Fruit fly (Drosophila melanogaster): ENCODE results near the gene CG34043.

Gene CG34043

dm6 chr2L:10231092-10231494, 49.6 kb downstream of the CG34043 start (continued):
- TF ChIP-seq ken (GFP tag; IDR thresholded peaks at IDR 0.05) (no peak), CG17359 (tag; optimal IDR thresholded peaks at IDR 0.05) (peak; percentile 34), esg (GFP tag; conservative IDR thresholded peaks at IDR 0.05) (0 out of 2 replicates have a peak, but pooled peaks have one; percentile 12), Ada2b (GFP tag; IDR thresholded peaks at IDR 0.05) (no peak; the same call in 1 of the 2 replicates), sug (tag; optimal IDR thresholded peaks at IDR 0.05) (no peak), CG18262 (tag; optimal IDR thresholded peaks at IDR 0.05) (peak; percentile 11), bsh (GFP tag; optimal IDR thresholded peaks at IDR 0.05) (peak in 1 of 2 experiments; percentile 23), CG16779 (GFP tag; IDR thresholded peaks at IDR 0.05) (no peak), Doc2 (GFP tag; IDR thresholded peaks at IDR 0.05) (no peak), shn (GFP tag; optimal IDR thresholded peaks at IDR 0.05) (peak; percentile 40), CG8924 (tag; optimal IDR thresholded peaks at IDR 0.05) (peak; percentile 44), dpn (GFP tag; optimal IDR thresholded peaks at IDR 0.05) (peak; percentile 25 to 32), CG43689 (GFP tag; IDR thresholded peaks at IDR 0.05) (no peak), CG2875 (GFP tag; optimal IDR thresholded peaks at IDR 0.05) (peak; percentile 17), br (optimal IDR thresholded peaks at IDR 0.05) (no peak), so (GFP tag; IDR thresholded peaks at IDR 0.05) (0 out of 3 replicates have a peak, but pooled peaks have one; percentile 25), HLHmδ (GFP tag; optimal IDR thresholded peaks at IDR 0.05) (no peak), seq (GFP tag; IDR thresholded peaks at IDR 0.05) (no peak), CG3281 (GFP tag; optimal IDR thresholded peaks at IDR 0.05) (peak; percentile 36), ro (GFP tag; IDR thresholded peaks at IDR 0.05) (no peak), CG12659 (GFP tag; optimal IDR thresholded peaks at IDR 0.05) (peak; percentile 25), CG1603 (tag; optimal IDR thresholded peaks at IDR 0.05) (no peak), sob (GFP tag; IDR thresholded peaks at IDR 0.05) (0 out of 2 replicates have a peak, but pooled peaks have one; percentile 9), Usf (GFP tag; optimal IDR thresholded peaks at IDR 0.05) (no peak), sc (optimal IDR thresholded peaks at IDR 0.05) (no peak), sc (GFP tag; optimal IDR thresholded peaks at IDR 0.05) (no peak), BtbVII (GFP tag; optimal IDR thresholded peaks at IDR 0.05) (peak; percentile 58), CG8089 (GFP tag; optimal IDR thresholded peaks at IDR 0.05) (peak; percentile 95), CG10543 (GFP tag; optimal IDR thresholded peaks at IDR 0.05) (no peak), CG2129 (GFP tag; IDR thresholded peaks at IDR 0.05; ENCODE audit: partially characterized antibody) (no peak), NK7.1 (GFP tag; optimal IDR thresholded peaks at IDR 0.05) (no peak), CHES-1-like (GFP tag; optimal IDR thresholded peaks at IDR 0.05) (peak; percentile 19), ERR (GFP tag; optimal IDR thresholded peaks at IDR 0.05) (no peak), nerfin-2 (GFP tag; IDR thresholded peaks at IDR 0.05; ENCODE audit: partially characterized antibody) (no peak), dmrt11E (tag; optimal IDR thresholded peaks at IDR 0.05) (peak; percentile 14), CG1233 (GFP tag; optimal IDR thresholded peaks at IDR 0.05) (no peak), btn (GFP tag; optimal IDR thresholded peaks at IDR 0.05) (no peak), Rfx (GFP tag; IDR thresholded peaks at IDR 0.05) (peak; percentile 62; the same call in 1 of the 2 replicates), nerfin-1 (tag; optimal IDR thresholded peaks at IDR 0.05) (peak; percentile 60), CG8290 (GFP tag; optimal IDR thresholded peaks at IDR 0.05) (no peak), CG8290 (tag; optimal IDR thresholded peaks at IDR 0.05) (peak in 1 of 2 experiments; percentile 57), lbe (GFP tag; optimal IDR thresholded peaks at IDR 0.05) (peak; percentile 57), CG13424 (tag; optimal IDR thresholded peaks at IDR 0.05) (peak; percentile 6), CG15011 (GFP tag; optimal IDR thresholded peaks at IDR 0.05) (no peak), CG2120 (GFP tag; optimal IDR thresholded peaks at IDR 0.05) (peak; percentile 42), CG11560 (tag; IDR thresholded peaks at IDR 0.05) (no peak), CG7556 (GFP tag; optimal IDR thresholded peaks at IDR 0.05) (peak; percentile 9), gro (GFP tag; optimal IDR thresholded peaks at IDR 0.05) (no peak), mam (GFP tag; optimal IDR thresholded peaks at IDR 0.05) (peak; percentile 54), HHEX (GFP tag; optimal IDR thresholded peaks at IDR 0.05) (peak; percentile 43), CG4617 (GFP tag; optimal IDR thresholded peaks at IDR 0.05; ENCODE audit: borderline replicate concordance) (peak; percentile 47), Med (GFP tag) (peak; percentile 81)
